Worm (Caenorhabditis elegans): ENCODE results near the gene C29H12.2.

Gene C29H12.2

ce11 chrII:6147131-6147530 is 23.5 kb downstream of the C29H12.2 start:
- TF ChIP-seq elt-3 (tag; optimal IDR thresholded peaks at IDR 0.05) = no peak

ce11 chrII:6148369-6148768 is 24.8 kb downstream of the C29H12.2 start:
- TF ChIP-seq nhr-76 (tag; optimal IDR thresholded peaks at IDR 0.05) = no peak
- TF ChIP-seq efl-1 (optimal IDR thresholded peaks at IDR 0.05) = no peak
- TF ChIP-seq efl-1 (GFP tag; optimal IDR thresholded peaks at IDR 0.05 in 1 of 2) = peak in 1 of 2 experiments; percentile 43
- peak; percentile 89 for TF ChIP-seq fkh-10 (GFP tag; optimal IDR thresholded peaks at IDR 0.05)
- peak; percentile 81 for TF ChIP-seq lin-14 (GFP tag; optimal IDR thresholded peaks at IDR 0.05)
- TF ChIP-seq nhr-47 (tag; optimal IDR thresholded peaks at IDR 0.05) = peak; percentile 25
- peak; percentile 61 for TF ChIP-seq ces-1 (GFP tag; optimal IDR thresholded peaks at IDR 0.05)
- TF ChIP-seq xbp-1 (tag; optimal IDR thresholded peaks at IDR 0.05) = no peak
- no peak for TF ChIP-seq snpc-4 (tag; optimal IDR thresholded peaks at IDR 0.05)
- TF ChIP-seq ceh-82 (tag; optimal IDR thresholded peaks at IDR 0.05) = no peak
- TF ChIP-seq nhr-71 (tag; optimal IDR thresholded peaks at IDR 0.05) = peak; percentile 23

- TF ChIP-seq nhr-84 (tag; optimal IDR thresholded peaks at IDR 0.05) = no peak
- peak; percentile 94 for TF ChIP-seq fkh-10 (GFP tag; optimal IDR thresholded peaks at IDR 0.05)
- TF ChIP-seq ceh-82 (tag; optimal IDR thresholded peaks at IDR 0.05) = peak in 1 of 3 experiments; percentile 9
- peak; percentile 5 for TF ChIP-seq egl-13 (tag; optimal IDR thresholded peaks at IDR 0.05)
- TF ChIP-seq lin-14 (GFP tag; optimal IDR thresholded peaks at IDR 0.05) = peak; percentile 69
- no peak for TF ChIP-seq xbp-1 (tag; optimal IDR thresholded peaks at IDR 0.05)
Measured at ce11 chrII:6149434-6149833, 25.8 kb downstream of the C29H12.2 start.

ce11 chrII:6158111-6158510 is 34.5 kb downstream of the C29H12.2 start:
- TF ChIP-seq C34B4.2 (tag; optimal IDR thresholded peaks at IDR 0.05) = no peak
- no peak for TF ChIP-seq sox-4 (tag; optimal IDR thresholded peaks at IDR 0.05)
- no peak for TF ChIP-seq fkh-10 (GFP tag; optimal IDR thresholded peaks at IDR 0.05)
- TF ChIP-seq C04F5.9 (tag; optimal IDR thresholded peaks at IDR 0.05) = no peak
- TF ChIP-seq lsy-2 (tag; optimal IDR thresholded peaks at IDR 0.05) = no peak
- TF ChIP-seq unc-30 (tag; optimal IDR thresholded peaks at IDR 0.05) = no peak
- no peak for TF ChIP-seq tbx-2 (tag; optimal IDR thresholded peaks at IDR 0.05)
- TF ChIP-seq aha-1 (tag; optimal IDR thresholded peaks at IDR 0.05) = no peak
- TF ChIP-seq fos-1 (tag; optimal IDR thresholded peaks at IDR 0.05) = no peak
- TF ChIP-seq pax-3 (tag; optimal IDR thresholded peaks at IDR 0.05) = no peak
- TF ChIP-seq unc-86 (tag; optimal IDR thresholded peaks at IDR 0.05) = no peak
- no peak for TF ChIP-seq jun-1 (tag; optimal IDR thresholded peaks at IDR 0.05)
- no peak for TF ChIP-seq nhr-11 (tag; optimal IDR thresholded peaks at IDR 0.05)

ce11 chrII:6160994-6161393 is 37.4 kb downstream of the C29H12.2 start, which contains the start of gene exp-1:
Gene exp-1 (minus strand): TSS chrII:6161094.
- TF ChIP-seq efl-1 (optimal IDR thresholded peaks at IDR 0.05) (no peak), efl-1 (GFP tag; optimal IDR thresholded peaks at IDR 0.05 in 1 of 2) (peak in 1 of 2 experiments; percentile 35), elt-3 (tag; optimal IDR thresholded peaks at IDR 0.05) (no peak), mef-2 (tag; optimal IDR thresholded peaks at IDR 0.05) (no peak)

ce11 chrII:6165152-6165551 is 41.5 kb downstream of the C29H12.2 start:
- TF ChIP-seq fkh-10 (GFP tag; optimal IDR thresholded peaks at IDR 0.05) = peak; percentile 64
- no peak for TF ChIP-seq dpl-1 (GFP tag; optimal IDR thresholded peaks at IDR 0.05)
- no peak for TF ChIP-seq nhr-12 (tag; optimal IDR thresholded peaks at IDR 0.05)
- TF ChIP-seq zip-4 (GFP tag; optimal IDR thresholded peaks at IDR 0.05) = no peak
- TF ChIP-seq lin-14 (GFP tag; optimal IDR thresholded peaks at IDR 0.05) = peak; percentile 14
- no peak for TF ChIP-seq nhr-90 (tag; optimal IDR thresholded peaks at IDR 0.05; ENCODE audit: poor library complexity)
- TF ChIP-seq fkh-8 (tag; optimal IDR thresholded peaks at IDR 0.05) = no peak
- TF ChIP-seq mab-9 (GFP tag; IDR thresholded peaks at IDR 0.05) = no peak
- no peak for TF ChIP-seq ceh-90 (tag; optimal IDR thresholded peaks at IDR 0.05)
- TF ChIP-seq aly-2 (tag; optimal IDR thresholded peaks at IDR 0.05) = no peak
- no peak for TF ChIP-seq sup-37 (GFP tag; optimal IDR thresholded peaks at IDR 0.05)
- TF ChIP-seq pax-3 (tag; optimal IDR thresholded peaks at IDR 0.05) = no peak
- no peak for TF ChIP-seq irx-1 (tag; optimal IDR thresholded peaks at IDR 0.05)
- TF ChIP-seq elt-2 (tag; optimal IDR thresholded peaks at IDR 0.05) = no peak
- no peak for TF ChIP-seq ztf-11 (tag; optimal IDR thresholded peaks at IDR 0.05)
- TF ChIP-seq lin-35 (GFP tag; optimal IDR thresholded peaks at IDR 0.05) = no peak
- TF ChIP-seq fos-1 (tag; optimal IDR thresholded peaks at IDR 0.05) = no peak

Measured in whole organism, L1 larva.